Fruit fly (Drosophila melanogaster) whole organism, prepupa: Measurements from ENCODE around the gene CG15296.

ENCODE experiments used
- CG10631 ChIP-seq: fragments of 200-800 bp; sonication (Bioruptor generic); optimal IDR thresholded peaks from 2 replicates; lab custom pipeline; 2016; ENCODE audit warnings: missing biosample characterization, missing genetic modification characterization
- CG1621 ChIP-seq: fragments of 200-800 bp; sonication (Bioruptor generic); optimal IDR thresholded peaks from 3 replicates; lab custom pipeline; 2018; ENCODE audit warnings: missing biosample characterization, mild to moderate bottlenecking, missing genetic modification characterization
- CG31627 ChIP-seq: fragments of 200-800 bp; sonication (Bioruptor generic); optimal IDR thresholded peaks from 3 replicates; lab custom pipeline; 2016; ENCODE audit warnings: missing biosample characterization, missing genetic modification characterization
- CG6808 ChIP-seq: fragments of 200-800 bp; sonication (Bioruptor generic); optimal IDR thresholded peaks from 3 replicates; lab custom pipeline; 2017; ENCODE audit warnings: missing biosample characterization, missing genetic modification characterization, mild to moderate bottlenecking, moderate library complexity, missing genetic modification reagents
- CG6854 ChIP-seq: fragments of 200-800 bp; sonication (Bioruptor generic); optimal IDR thresholded peaks from 2 replicates; lab custom pipeline; 2017; ENCODE audit warnings: missing biosample characterization, mild to moderate bottlenecking, missing genetic modification characterization
- Hr38 ChIP-seq: sonication (Bioruptor generic); optimal IDR thresholded peaks from 2 replicates; lab custom pipeline; 2016; ENCODE audit warnings: missing biosample characterization, missing genetic modification characterization
- Smox ChIP-seq: fragments of 200-800 bp; sonication (Bioruptor generic); optimal IDR thresholded peaks from 3 replicates; lab custom pipeline; 2016; ENCODE audit warnings: missing biosample characterization, missing genetic modification characterization
- achi ChIP-seq: fragments of 200-800 bp; sonication (Bioruptor generic); optimal IDR thresholded peaks from 3 replicates; lab custom pipeline; 2016; ENCODE audit warnings: missing biosample characterization, missing genetic modification characterization
- dsx ChIP-seq: fragments of 200-800 bp; optimal IDR thresholded peaks from 3 replicates; lab custom pipeline; 2019; ENCODE audit warnings: missing biosample characterization, mild to moderate bottlenecking, missing genetic modification characterization, moderate library complexity; ENCODE audit not compliant: poor library complexity, severe bottlenecking
- pdm3 ChIP-seq: fragments of 200-800 bp; sonication (Bioruptor generic); optimal IDR thresholded peaks from 3 replicates; lab custom pipeline; 2016; ENCODE audit warnings: missing biosample characterization, missing genetic modification characterization

DNA sequence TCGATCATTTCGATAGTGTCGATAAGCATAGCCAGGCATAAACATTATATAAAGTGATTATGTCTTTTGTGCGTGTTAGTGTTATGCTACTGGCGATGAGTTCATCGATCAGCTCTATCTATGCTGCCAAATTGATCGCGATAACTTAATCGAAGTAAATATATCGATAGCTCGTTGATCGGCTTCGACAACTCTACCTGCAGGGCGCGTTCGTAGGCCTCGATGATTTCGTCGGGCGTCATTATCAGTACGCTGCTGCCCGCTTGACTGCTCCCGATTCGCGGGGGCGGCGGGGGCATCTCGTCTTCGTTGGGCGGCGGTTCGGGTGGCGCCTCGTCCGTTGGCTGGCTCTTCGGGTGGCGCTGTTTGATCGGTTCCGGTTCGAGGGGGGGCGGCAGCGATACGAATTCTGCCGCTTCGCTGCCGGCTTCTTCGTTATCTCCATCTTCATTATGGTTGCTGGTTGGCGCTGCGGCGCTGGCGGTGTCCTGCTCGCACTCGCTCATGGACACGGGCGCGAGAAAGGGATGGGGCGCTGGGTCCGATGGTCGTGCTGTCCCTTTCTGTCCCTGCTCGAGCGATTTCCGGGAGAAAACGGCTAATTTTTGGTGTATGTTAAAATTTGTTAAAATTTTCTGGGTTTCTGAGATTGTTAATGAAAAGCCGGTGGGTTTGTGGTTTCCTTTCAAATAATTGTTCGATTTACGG is 35.8 kb upstream of the CG15296 start, which contains the start of gene CG1628:
- TF ChIP-seq pdm3 (GFP tag; lab: Kevin White, UChicago) (no peak), dsx (no peak), CG31627 (GFP tag; lab: Kevin White, UChicago) (no peak), Smox (no peak), CG6808 (GFP tag; lab: Kevin White, UChicago) (no peak), CG1621 (no peak), achi (GFP tag; lab: Kevin White, UChicago) (no peak), CG10631 (GFP tag; lab: Kevin White, UChicago) (no peak), Hr38 (GFP tag; lab: Kevin White, UChicago) (no peak), CG6854 (GFP tag; lab: Kevin White, UChicago) (peak; percentile 57)
